Fruit fly (Drosophila melanogaster): Measurements from ENCODE around the gene CG11504.

Gene CG11504

DNA sequence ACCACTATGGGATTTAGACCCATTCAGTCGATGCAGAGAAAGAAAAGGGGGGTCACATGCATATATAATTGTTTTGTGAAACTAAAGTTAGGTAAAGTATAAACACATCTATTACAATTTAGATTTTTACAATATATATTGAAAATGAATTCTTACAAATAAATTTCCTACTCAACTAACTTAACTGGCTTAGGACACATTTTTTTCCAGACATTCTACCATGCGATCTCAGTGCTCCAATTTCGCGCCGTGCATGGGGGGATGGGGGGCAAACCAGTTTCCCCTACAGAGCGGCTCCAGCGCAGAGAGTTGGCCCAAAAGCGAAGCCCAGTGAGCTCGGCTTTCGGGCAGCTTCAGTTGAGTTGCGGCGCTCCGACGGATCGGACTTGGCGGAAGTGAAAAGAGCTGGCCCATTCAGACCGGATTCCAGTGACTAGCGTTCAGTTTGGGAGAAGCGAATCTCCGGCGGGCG, 14.6 kb upstream of the CG11504 start, which contains the start of gene CG7896 (continued):
- no peak for TF ChIP-seq CG4854 (GFP tag; optimal IDR thresholded peaks at IDR 0.05)
- peak; percentile 82 for TF ChIP-seq CG18262 (tag; optimal IDR thresholded peaks at IDR 0.05)
- TF ChIP-seq CG17802 (tag; optimal IDR thresholded peaks at IDR 0.05) = no peak
- TF ChIP-seq E2f1 (GFP tag; IDR thresholded peaks at IDR 0.05) = peak; percentile 76
- peak; percentile 67 for TF ChIP-seq caup (GFP tag; optimal IDR thresholded peaks at IDR 0.05; ENCODE audit: severe bottlenecking)
- peak; percentile 48 for TF ChIP-seq tap (tag; optimal IDR thresholded peaks at IDR 0.05)
- TF ChIP-seq Hand (GFP tag; optimal IDR thresholded peaks at IDR 0.05) = peak; percentile 17
- peak; percentile 33; the same call in 1 of the 3 replicates for TF ChIP-seq CG2889 (GFP tag; IDR thresholded peaks at IDR 0.05)
- peak; percentile 25 for TF ChIP-seq Six4 (GFP tag; optimal IDR thresholded peaks at IDR 0.05)
- no peak for TF ChIP-seq usp (GFP tag; optimal IDR thresholded peaks at IDR 0.05)
- TF ChIP-seq fd3F (GFP tag; optimal IDR thresholded peaks at IDR 0.05) = peak; percentile 41
- no peak for TF ChIP-seq vnd (GFP tag; IDR thresholded peaks at IDR 0.05; ENCODE audit: partially characterized antibody)
- TF ChIP-seq zfh1 (GFP tag; IDR thresholded peaks at IDR 0.05) = peak; percentile 81
- TF ChIP-seq CG11504 (tag; optimal IDR thresholded peaks at IDR 0.05) = no peak
- peak; percentile 31 for TF ChIP-seq CG1603 (tag; optimal IDR thresholded peaks at IDR 0.05)
- TF ChIP-seq Dref (GFP tag; IDR thresholded peaks at IDR 0.05) = no peak
- TF ChIP-seq Dip3 (GFP tag; optimal IDR thresholded peaks at IDR 0.05) = peak; percentile 6
- TF ChIP-seq CG16779 (GFP tag; IDR thresholded peaks at IDR 0.05) = 0 out of 2 replicates have a peak, but pooled peaks have one; percentile 23
- 0 out of 2 replicates have a peak, but pooled peaks have one; percentile 25 for TF ChIP-seq dimm (GFP tag; IDR thresholded peaks at IDR 0.05)
- TF ChIP-seq z (GFP tag; IDR thresholded peaks at IDR 0.05) = no peak
- TF ChIP-seq eve (GFP tag; optimal IDR thresholded peaks at IDR 0.05) = no peak
- TF ChIP-seq BtbVII (GFP tag; optimal IDR thresholded peaks at IDR 0.05) = peak; percentile 48
- TF ChIP-seq CG10959 (GFP tag; IDR thresholded peaks at IDR 0.05) = peak; percentile 50
- 0 out of 2 replicates have a peak, but pooled peaks have one; percentile 38 for TF ChIP-seq Lim3 (GFP tag; IDR thresholded peaks at IDR 0.05)
- TF ChIP-seq hkb (optimal IDR thresholded peaks at IDR 0.05) = no peak
- TF ChIP-seq hkb (GFP tag; IDR thresholded peaks at IDR 0.05) = peak; percentile 88
- TF ChIP-seq Aef1 (GFP tag; IDR thresholded peaks at IDR 0.05) = peak; percentile 82
- no peak for TF ChIP-seq pum (GFP tag; optimal IDR thresholded peaks at IDR 0.05)
- peak; percentile 78 for TF ChIP-seq CG9215 (GFP tag; IDR thresholded peaks at IDR 0.05)
- TF ChIP-seq CG15269 (tag; optimal IDR thresholded peaks at IDR 0.05) = peak; percentile 74
- TF ChIP-seq Dll (GFP tag; IDR thresholded peaks at IDR 0.05; ENCODE audit: partially characterized antibody) = no peak
- TF ChIP-seq zen2 (GFP tag; IDR thresholded peaks at IDR 0.05; ENCODE audit: partially characterized antibody) = no peak
- peak; percentile 76 for TF ChIP-seq ssp (GFP tag; IDR thresholded peaks at IDR 0.05)
- TF ChIP-seq tin (GFP tag; optimal IDR thresholded peaks at IDR 0.05) = peak; percentile 62
- TF ChIP-seq CG42726 (GFP tag; IDR thresholded peaks at IDR 0.05; ENCODE audit: partially characterized antibody) = no peak
- peak; percentile 42 for TF ChIP-seq CG1529 (GFP tag; optimal IDR thresholded peaks at IDR 0.05)
- peak; percentile 3 for TF ChIP-seq Vsx1 (GFP tag; optimal IDR thresholded peaks at IDR 0.05)
- TF ChIP-seq CG14014 (GFP tag; IDR thresholded peaks at IDR 0.05) = peak; percentile 69
- TF ChIP-seq slp2 (GFP tag; optimal IDR thresholded peaks at IDR 0.05) = peak; percentile 35
- TF ChIP-seq Antp (GFP tag; optimal IDR thresholded peaks at IDR 0.05) = peak; percentile 2
- TF ChIP-seq wdn (GFP tag; IDR thresholded peaks at IDR 0.05) = peak; percentile 52
- peak; percentile 22 for TF ChIP-seq CG12104 (GFP tag; optimal IDR thresholded peaks at IDR 0.05)
- TF ChIP-seq GATAe (GFP tag; conservative IDR thresholded peaks at IDR 0.05) = peak; percentile 37
- TF ChIP-seq D19A (tag; optimal IDR thresholded peaks at IDR 0.05) = no peak
- peak; percentile 53 for TF ChIP-seq CG2875 (GFP tag; optimal IDR thresholded peaks at IDR 0.05)
- TF ChIP-seq HLHmδ (GFP tag; optimal IDR thresholded peaks at IDR 0.05) = no peak
- no peak for TF ChIP-seq CG11696 (GFP tag; IDR thresholded peaks at IDR 0.05)
- peak; percentile 62 for TF ChIP-seq Gsc (GFP tag; IDR thresholded peaks at IDR 0.05)
- TF ChIP-seq C15 (GFP tag; IDR thresholded peaks at IDR 0.05) = no peak
- TF ChIP-seq ara (GFP tag; IDR thresholded peaks at IDR 0.05) = peak; percentile 68
- TF ChIP-seq hbn (GFP tag; IDR thresholded peaks at IDR 0.05; ENCODE audit: partially characterized antibody) = no peak
